Fruit fly (Drosophila melanogaster): Measurements from ENCODE around the gene CG44227.

Gene CG44227

dm6 chr3R:8715371-8715770 is 30.4 kb upstream of the CG44227 start:
- no peak for TF ChIP-seq psq (optimal IDR thresholded peaks at IDR 0.05)

dm6 chr3R:8712722-8713131 is 27.8 kb upstream of the CG44227 start, which contains the start of gene CG8112:
CG8112 (plus strand) TSS chr3R:8712933.
- TF ChIP-seq h (optimal IDR thresholded peaks at IDR 0.05) (no peak), ttk (optimal IDR thresholded peaks at IDR 0.05) (no peak), psq (optimal IDR thresholded peaks at IDR 0.05) (no peak), Myc (optimal IDR thresholded peaks at IDR 0.05) (no peak), insv (optimal IDR thresholded peaks at IDR 0.05) (no peak), Sin3A (optimal IDR thresholded peaks at IDR 0.05) (no peak)

dm6 chr3R:8711890-8712449 is 27.0 kb upstream of the CG44227 start:
- TF ChIP-seq Myc (optimal IDR thresholded peaks at IDR 0.05) (no peak), h (optimal IDR thresholded peaks at IDR 0.05) (no peak)

DNA sequence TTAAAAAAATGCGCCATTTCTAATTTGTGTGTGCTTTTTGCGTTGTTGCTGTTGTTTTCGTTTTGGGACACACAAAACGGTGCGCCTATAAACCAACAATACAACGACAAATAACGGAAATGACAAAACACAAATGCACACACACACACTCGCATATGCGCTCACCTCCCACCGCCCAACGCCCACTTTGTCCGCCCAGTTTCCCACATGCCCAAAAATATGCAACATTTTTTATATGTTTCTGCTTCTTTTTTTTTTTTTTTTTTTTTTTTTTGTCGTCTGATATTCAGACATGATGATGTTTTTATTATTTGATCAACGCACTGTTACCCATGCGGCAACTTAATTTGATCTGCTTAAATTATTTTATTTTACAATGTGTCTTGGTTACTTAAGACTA is 22.2 kb upstream of the CG44227 start:
- TF ChIP-seq Sin3A (optimal IDR thresholded peaks at IDR 0.05) (no peak), Myc (optimal IDR thresholded peaks at IDR 0.05) (no peak), ttk (optimal IDR thresholded peaks at IDR 0.05) (no peak)

DNA sequence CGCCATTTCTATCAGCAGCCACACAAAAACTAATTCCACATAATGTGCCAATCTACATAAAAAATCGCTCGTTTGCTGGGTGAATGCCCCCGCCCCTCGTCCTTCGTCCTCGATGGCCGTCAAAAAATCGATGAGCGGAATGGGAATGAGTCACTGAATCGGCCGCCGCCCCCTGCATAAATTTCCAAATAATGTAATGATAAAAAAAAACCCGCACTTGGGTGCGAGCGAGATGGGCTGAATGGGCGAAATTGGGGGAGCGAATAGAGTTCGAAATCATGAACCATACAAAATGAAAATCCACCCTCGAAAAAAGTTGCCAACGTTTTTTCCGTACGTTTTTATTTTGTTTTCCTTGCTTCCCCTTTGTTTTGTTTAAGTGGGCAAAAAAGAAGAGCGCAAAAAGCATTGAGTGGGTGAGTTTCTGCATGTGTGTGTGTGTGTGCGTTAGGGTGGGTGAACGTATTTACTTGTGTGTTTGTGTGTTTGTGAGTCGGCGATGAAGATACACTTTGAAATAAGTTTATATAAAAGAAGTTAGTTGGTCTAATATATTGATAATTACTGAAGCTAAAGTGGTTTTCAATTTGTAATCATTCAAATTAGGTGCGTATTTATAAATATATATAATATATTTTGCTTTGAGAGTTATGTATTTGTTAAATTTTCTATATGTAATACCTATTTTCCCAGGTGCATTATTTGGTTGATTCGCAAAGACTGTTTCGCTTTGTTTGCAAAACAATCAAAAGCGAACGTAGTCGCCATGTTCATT is 20.5 kb upstream of the CG44227 start:
- no peak for TF ChIP-seq Myc (optimal IDR thresholded peaks at IDR 0.05)
- no peak for TF ChIP-seq psq (optimal IDR thresholded peaks at IDR 0.05)
- no peak for TF ChIP-seq insv (optimal IDR thresholded peaks at IDR 0.05)
- TF ChIP-seq h (optimal IDR thresholded peaks at IDR 0.05), result no peak
- no peak for TF ChIP-seq ttk (optimal IDR thresholded peaks at IDR 0.05)
- no peak for TF ChIP-seq Sin3A (optimal IDR thresholded peaks at IDR 0.05)

dm6 chr3R:8704669-8705068 is 19.7 kb upstream of the CG44227 start:
- no peak for TF ChIP-seq ttk (optimal IDR thresholded peaks at IDR 0.05)
- TF ChIP-seq Sin3A (optimal IDR thresholded peaks at IDR 0.05), result no peak
- TF ChIP-seq psq (optimal IDR thresholded peaks at IDR 0.05), result no peak
- TF ChIP-seq insv (optimal IDR thresholded peaks at IDR 0.05), result no peak
- TF ChIP-seq h (optimal IDR thresholded peaks at IDR 0.05), result no peak
- no peak for TF ChIP-seq Myc (optimal IDR thresholded peaks at IDR 0.05)

dm6 chr3R:8701197-8701596 is 16.2 kb upstream of the CG44227 start:
- TF ChIP-seq h (optimal IDR thresholded peaks at IDR 0.05), result no peak
- no peak for TF ChIP-seq psq (optimal IDR thresholded peaks at IDR 0.05)
- no peak for TF ChIP-seq Sin3A (optimal IDR thresholded peaks at IDR 0.05)
- no peak for TF ChIP-seq insv (optimal IDR thresholded peaks at IDR 0.05)
- TF ChIP-seq ttk (optimal IDR thresholded peaks at IDR 0.05), result no peak
- TF ChIP-seq Myc (optimal IDR thresholded peaks at IDR 0.05), result no peak

DNA sequence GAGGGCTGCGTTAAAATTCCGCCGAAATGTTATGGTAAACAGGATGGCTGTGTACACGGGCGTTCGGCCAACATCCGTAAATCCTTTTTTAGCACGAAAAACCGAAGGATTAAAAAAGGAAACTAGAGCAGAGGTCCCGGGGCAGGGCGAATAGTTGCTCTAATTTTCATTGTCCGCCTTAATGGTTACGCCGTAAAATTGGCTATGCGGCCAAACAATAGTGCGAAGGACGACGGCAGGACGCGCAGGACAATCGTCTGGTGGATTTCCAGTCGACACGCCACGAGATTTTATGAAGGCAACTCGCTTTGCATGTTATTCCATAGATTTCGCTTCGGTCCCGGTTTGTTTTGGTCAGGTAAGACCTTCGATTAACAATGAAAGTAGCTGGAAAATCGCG is 15.7 kb upstream of the CG44227 start:
- TF ChIP-seq h (optimal IDR thresholded peaks at IDR 0.05) (no peak), insv (optimal IDR thresholded peaks at IDR 0.05) (no peak), Sin3A (optimal IDR thresholded peaks at IDR 0.05) (no peak), ttk (optimal IDR thresholded peaks at IDR 0.05) (no peak), Myc (optimal IDR thresholded peaks at IDR 0.05) (no peak), psq (optimal IDR thresholded peaks at IDR 0.05) (no peak)

DNA sequence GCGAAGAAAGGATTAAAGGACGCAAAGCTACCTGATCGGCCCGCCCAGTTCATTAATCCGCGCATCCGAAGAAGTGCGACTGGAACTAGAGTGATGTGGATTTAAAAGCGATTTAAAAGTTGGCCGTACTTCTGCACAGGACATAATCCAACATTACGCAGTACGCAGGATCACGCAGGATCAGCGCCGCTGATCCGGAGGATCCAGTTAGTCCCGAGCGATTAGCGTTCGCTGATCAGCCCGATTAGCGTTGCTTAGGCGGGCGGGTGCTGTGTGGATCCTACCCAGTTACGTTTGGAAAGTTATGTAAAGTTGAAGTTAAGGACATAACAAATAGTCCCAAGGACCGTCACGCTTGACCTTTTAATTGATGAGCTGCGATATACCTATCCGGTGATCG is 14.3 kb upstream of the CG44227 start:
- TF ChIP-seq psq (optimal IDR thresholded peaks at IDR 0.05) (no peak), Sin3A (optimal IDR thresholded peaks at IDR 0.05) (no peak), Myc (optimal IDR thresholded peaks at IDR 0.05) (no peak), ttk (optimal IDR thresholded peaks at IDR 0.05) (no peak)

- TF ChIP-seq Myc (optimal IDR thresholded peaks at IDR 0.05) (no peak), h (optimal IDR thresholded peaks at IDR 0.05) (no peak), ttk (optimal IDR thresholded peaks at IDR 0.05) (no peak), Sin3A (optimal IDR thresholded peaks at IDR 0.05) (no peak), insv (optimal IDR thresholded peaks at IDR 0.05) (no peak), psq (optimal IDR thresholded peaks at IDR 0.05) (no peak)
These were observed 12.8 kb upstream of the CG44227 start, which contains the start of gene hb for dm6 chr3R:8697772-8698259. hb (minus strand) TSS chr3R:8697822.

DNA sequence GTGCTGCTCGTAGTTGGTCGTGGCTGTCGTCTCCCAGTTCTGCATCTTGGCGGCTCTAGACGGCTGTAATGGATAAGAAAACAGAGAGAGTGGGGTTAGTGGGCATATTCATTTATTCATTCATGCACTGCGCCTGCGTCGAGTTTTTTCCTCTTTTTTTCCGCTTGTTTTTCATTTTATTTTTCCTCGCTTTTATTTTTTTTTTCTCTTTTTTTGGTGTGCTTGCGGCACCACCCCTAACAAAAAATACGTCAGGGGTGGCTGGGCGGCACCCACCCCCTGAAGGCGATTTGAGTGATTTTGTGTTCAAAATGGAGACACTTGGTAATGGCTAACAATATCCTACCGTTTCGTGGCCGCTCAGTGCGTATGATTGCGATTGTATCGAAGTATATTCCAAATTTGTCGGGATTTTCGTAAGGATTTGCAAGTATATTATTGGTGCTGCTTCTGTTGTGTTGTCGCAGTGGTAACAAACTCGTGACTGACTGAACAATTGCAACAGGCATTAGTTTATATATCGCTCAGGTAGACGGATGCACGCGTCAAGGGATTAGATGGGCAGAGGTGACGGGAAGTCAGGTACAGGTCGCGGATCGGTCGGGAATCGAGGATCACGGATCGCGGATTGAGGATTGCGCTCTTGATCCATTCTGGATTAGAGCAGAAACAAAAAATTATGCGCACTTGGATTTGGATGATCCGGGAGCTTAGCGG is 9.3 kb upstream of the CG44227 start:
- TF ChIP-seq psq (optimal IDR thresholded peaks at IDR 0.05), result no peak
- TF ChIP-seq ttk (optimal IDR thresholded peaks at IDR 0.05), result no peak
- TF ChIP-seq Myc (optimal IDR thresholded peaks at IDR 0.05), result no peak
- no peak for TF ChIP-seq insv (optimal IDR thresholded peaks at IDR 0.05)
- no peak for TF ChIP-seq h (optimal IDR thresholded peaks at IDR 0.05)
- TF ChIP-seq Sin3A (optimal IDR thresholded peaks at IDR 0.05), result no peak

dm6 chr3R:8686446-8686845 is 1.5 kb upstream of the CG44227 start:
- TF ChIP-seq Sin3A (optimal IDR thresholded peaks at IDR 0.05) (no peak), insv (optimal IDR thresholded peaks at IDR 0.05) (no peak), ttk (optimal IDR thresholded peaks at IDR 0.05) (no peak), psq (optimal IDR thresholded peaks at IDR 0.05) (no peak), Myc (optimal IDR thresholded peaks at IDR 0.05) (no peak), h (optimal IDR thresholded peaks at IDR 0.05) (no peak)

All from Kc167 (cell line).